Worm (Caenorhabditis elegans) whole organism, mixed stage, embryonic: Measurements from ENCODE around the gene F07D3.3.
A peak's percentile ranks its signal among the peaks of the same experiment; 100 is the strongest.

Experiments
- M03D4.4 ChIP-seq: sonication (generic microtip); optimal IDR thresholded peaks from 2 replicates; lab custom pipeline; 2017; ENCODE audit warnings: mild to moderate bottlenecking, missing genetic modification characterization, missing compliant biosample characterization
- blmp-1 ChIP-seq: fragments of 150-350 bp; optimal IDR thresholded peaks from 2 replicates; lab custom pipeline; 2014; ENCODE audit warnings: missing biosample characterization, missing genetic modification characterization
- ceh-39 ChIP-seq: fragments of 150-350 bp; optimal IDR thresholded peaks from 2 replicates; lab custom pipeline; 2014; ENCODE audit warnings: missing biosample characterization, missing genetic modification characterization
- ceh-43 ChIP-seq: fragments of 200-800 bp; sonication (Bioruptor generic); optimal IDR thresholded peaks from 2 replicates; lab custom pipeline; 2018; ENCODE audit warnings: mild to moderate bottlenecking, missing genetic modification characterization, moderate library complexity, missing compliant biosample characterization
- ceh-83 ChIP-seq: fragments of 200-800 bp; sonication (Bioruptor generic); optimal IDR thresholded peaks from 2 replicates; lab custom pipeline; 2018; ENCODE audit warnings: mild to moderate bottlenecking, missing genetic modification characterization, missing compliant biosample characterization
- ces-1 ChIP-seq: fragments of 150-350 bp; optimal IDR thresholded peaks from 2 replicates; lab custom pipeline; 2014; ENCODE audit warnings: missing biosample characterization, missing genetic modification reagents, missing genetic modification characterization
- cnd-1 ChIP-seq: fragments of 200-800 bp; sonication (Bioruptor generic); optimal IDR thresholded peaks from 2 replicates; lab custom pipeline; 2018; ENCODE audit warnings: mild to moderate bottlenecking, missing genetic modification characterization, missing compliant biosample characterization
- elt-3 ChIP-seq: fragments of 150-350 bp; optimal IDR thresholded peaks from 2 replicates; lab custom pipeline; 2014; ENCODE audit warnings: missing biosample characterization, missing genetic modification characterization
- flh-1 ChIP-seq: fragments of 200-800 bp; sonication (Bioruptor generic); optimal IDR thresholded peaks from 2 replicates; lab custom pipeline; 2018; ENCODE audit warnings: mild to moderate bottlenecking, missing genetic modification characterization, moderate library complexity, missing compliant biosample characterization
- ham-2 ChIP-seq: fragments of 200-800 bp; sonication (Bioruptor generic); optimal IDR thresholded peaks from 2 replicates; lab custom pipeline; 2018; ENCODE audit warnings: mild to moderate bottlenecking, missing genetic modification characterization, missing compliant biosample characterization
- hlh-1 ChIP-seq: fragments of 150-350 bp; optimal IDR thresholded peaks from 2 replicates; lab custom pipeline; 2014; ENCODE audit warnings: missing biosample characterization, missing genetic modification reagents, missing genetic modification characterization
- lin-32 ChIP-seq: fragments of 200-800 bp; sonication (Bioruptor generic); optimal IDR thresholded peaks from 2 replicates; lab custom pipeline; 2018; ENCODE audit warnings: mild to moderate bottlenecking, missing genetic modification characterization, missing compliant biosample characterization
- lsy-2 ChIP-seq: fragments of 150-350 bp; optimal IDR thresholded peaks from 2 replicates; lab custom pipeline; 2014; ENCODE audit warnings: missing biosample characterization, missing genetic modification characterization
- mab-5 ChIP-seq: fragments of 150-350 bp; optimal IDR thresholded peaks from 2 replicates; lab custom pipeline; 2014; ENCODE audit warnings: missing biosample characterization, missing genetic modification characterization
- nhr-237 ChIP-seq: fragments of 150-350 bp; optimal IDR thresholded peaks from 2 replicates; lab custom pipeline; 2014; ENCODE audit warnings: missing biosample characterization, missing genetic modification characterization
- nhr-28 ChIP-seq: fragments of 150-350 bp; optimal IDR thresholded peaks from 2 replicates; lab custom pipeline; 2014; ENCODE audit warnings: missing biosample characterization, missing genetic modification characterization
- nhr-76 ChIP-seq: sonication (generic microtip); optimal IDR thresholded peaks from 2 replicates; lab custom pipeline; 2017; ENCODE audit warnings: missing biosample characterization, missing genetic modification characterization
- pha-4 ChIP-seq: fragments of 150-350 bp; optimal IDR thresholded peaks from 2 replicates; lab custom pipeline; 2018; ENCODE audit warnings: missing biosample characterization, missing genetic modification reagents, missing genetic modification characterization
- sem-2 ChIP-seq: fragments of 200-800 bp; sonication (Bioruptor generic); optimal IDR thresholded peaks from 2 replicates; lab custom pipeline; 2018; ENCODE audit warnings: mild to moderate bottlenecking, missing genetic modification characterization, missing compliant biosample characterization
- snpc-4 ChIP-seq: fragments of 150-350 bp; optimal IDR thresholded peaks from 2 replicates; lab custom pipeline; 2014; ENCODE audit warnings: missing biosample characterization, missing genetic modification characterization
- unc-39 ChIP-seq: fragments of 150-350 bp; optimal IDR thresholded peaks from 2 replicates; lab custom pipeline; 2014; ENCODE audit warnings: missing biosample characterization, missing genetic modification characterization
- unc-62 ChIP-seq: fragments of 150-350 bp; optimal IDR thresholded peaks from 2 replicates; lab custom pipeline; 2014; ENCODE audit warnings: missing biosample characterization, missing genetic modification reagents, missing genetic modification characterization
- zip-8 ChIP-seq: fragments of 150-350 bp; optimal IDR thresholded peaks from 2 replicates; lab custom pipeline; 2014; ENCODE audit warnings: missing biosample characterization, missing genetic modification characterization
- ztf-11 ChIP-seq: fragments of 150-350 bp; optimal IDR thresholded peaks from 2 replicates; lab custom pipeline; 2014; ENCODE audit warnings: missing biosample characterization, missing genetic modification characterization

F07D3.3 gene

DNA sequence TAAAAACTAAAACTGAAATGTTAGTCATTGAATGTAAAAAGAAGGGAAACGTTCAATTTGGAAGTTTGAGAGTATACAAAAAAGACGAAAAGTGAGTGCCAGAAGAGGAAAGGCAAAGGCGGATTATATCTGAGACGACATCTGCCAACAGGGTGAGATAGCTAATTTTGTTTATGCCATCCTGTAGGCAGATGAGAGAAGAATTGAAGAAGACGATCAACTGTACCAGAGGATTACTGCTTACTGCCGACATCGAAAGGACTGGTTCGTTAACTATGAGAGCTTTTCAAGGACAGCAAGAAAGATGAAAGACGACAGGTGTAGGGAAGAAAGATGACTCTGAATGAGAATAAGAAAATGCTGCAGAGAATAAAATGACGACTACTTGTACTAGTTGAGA lies 39.0 kb downstream of the F07D3.3 start:
- TF ChIP-seq ceh-43 (GFP tag; lab: Kevin White, UChicago): no peak
- no peak for TF ChIP-seq zip-8 (tag; lab: Kevin White, UChicago)
- TF ChIP-seq nhr-76 (tag; lab: Kevin White, UChicago): no peak
- peak; percentile 6 for TF ChIP-seq cnd-1 (tag; lab: Kevin White, UChicago)
- TF ChIP-seq ztf-11: no peak
- TF ChIP-seq, all 35 proteins: peak for 1

DNA sequence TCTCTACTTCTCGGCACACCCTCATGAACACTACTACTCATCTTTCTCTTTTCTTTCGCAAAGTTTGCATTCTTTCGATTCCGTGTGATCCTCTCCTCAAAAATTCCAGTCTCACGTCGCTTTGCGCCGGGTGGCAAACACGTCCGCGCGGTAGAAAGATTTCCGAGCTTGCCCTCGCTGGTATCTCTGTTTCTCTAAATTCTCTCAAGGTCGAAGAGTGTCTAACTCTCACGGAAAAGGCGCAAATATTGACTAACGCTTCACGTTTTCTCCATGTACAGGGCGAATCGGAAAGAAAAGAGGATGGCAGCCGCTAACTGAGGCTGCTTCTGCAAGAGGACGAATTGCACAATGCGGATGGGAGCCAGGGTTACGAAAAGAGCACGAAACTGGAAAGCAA lies 39.8 kb downstream of the F07D3.3 start:
- peak; percentile 39 for TF ChIP-seq nhr-237 (tag; lab: Kevin White, UChicago)
- no peak for TF ChIP-seq elt-3 (tag; lab: Kevin White, UChicago)
- TF ChIP-seq ham-2: peak; percentile 64

DNA sequence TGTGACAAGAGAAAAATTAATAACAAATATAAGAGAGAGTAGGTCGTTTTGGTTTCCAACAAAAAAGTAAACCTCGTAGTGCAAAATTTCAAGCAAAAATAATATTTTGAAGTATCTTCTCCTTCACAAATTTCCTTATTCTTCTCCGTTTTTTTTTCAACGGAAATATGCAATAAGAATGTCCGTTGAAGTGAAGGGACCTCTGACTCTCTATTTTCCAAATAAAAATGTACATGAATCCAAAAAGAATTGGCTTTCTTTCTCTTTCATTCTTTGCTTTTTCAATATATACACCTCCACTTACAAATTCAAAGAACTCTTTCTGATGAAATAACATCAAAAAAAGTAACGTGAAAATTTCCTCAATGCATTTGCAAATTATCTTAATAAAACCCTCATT lies 45.9 kb downstream of the F07D3.3 start, which contains the start of gene F36D4.1:
Gene F36D4.1, plus strand, starts transcription at position 301 of the 400 bp plus-strand sequence.
- no peak for TF ChIP-seq ztf-11

DNA sequence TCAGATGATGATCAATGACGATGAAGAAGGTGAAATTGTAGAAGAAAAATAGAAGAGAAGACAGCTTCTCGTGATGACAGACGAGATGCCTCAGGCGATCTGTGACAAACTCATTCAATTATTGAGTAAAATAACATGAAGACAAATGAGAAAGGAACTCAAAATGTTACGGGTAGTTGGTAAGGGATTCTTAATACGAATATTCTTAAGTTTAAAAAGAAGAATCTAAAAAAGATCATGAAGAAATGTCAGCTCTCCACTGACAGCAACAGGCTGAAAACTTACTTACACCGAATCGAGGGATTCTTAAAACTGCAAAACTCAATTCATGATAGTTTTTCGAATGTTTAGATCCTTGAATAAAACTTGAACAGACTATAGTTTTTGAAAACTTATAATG lies 48.0 kb downstream of the F07D3.3 start, which contains the start of gene F36D4.4:
Gene F36D4.4, minus strand, starts transcription at position 101 of the 400 bp plus-strand sequence.
- TF ChIP-seq nhr-28 (tag; lab: Kevin White, UChicago) (no peak), cnd-1 (tag; lab: Kevin White, UChicago) (no peak), ces-1 (GFP tag; lab: Kevin White, UChicago) (no peak), hlh-1 (tag; lab: Kevin White, UChicago) (no peak), snpc-4 (tag; lab: Kevin White, UChicago) (no peak), lsy-2 (tag; lab: Kevin White, UChicago) (no peak), M03D4.4 (no peak), ztf-11 (no peak), nhr-237 (tag; lab: Kevin White, UChicago) (no peak), ceh-39 (no peak), ceh-43 (GFP tag; lab: Kevin White, UChicago) (no peak), blmp-1 (no peak), unc-39 (tag; lab: Kevin White, UChicago) (no peak), pha-4 (tag; lab: Kevin White, UChicago) (no peak), unc-62 (GFP tag; lab: Kevin White, UChicago) (no peak), lin-32 (GFP tag; lab: Kevin White, UChicago) (no peak), sem-2 (GFP tag; lab: Kevin White, UChicago) (no peak), ceh-83 (GFP tag; lab: Kevin White, UChicago) (no peak), flh-1 (GFP tag; lab: Kevin White, UChicago) (no peak), mab-5 (tag; lab: Kevin White, UChicago) (no peak)
- TF ChIP-seq, all 35 proteins: peak for 0
